Worm (Caenorhabditis elegans): ENCODE data around the gene hsp-43.
A peak's percentile ranks its signal among the peaks of the same experiment; 100 is the strongest.

hsp-43 gene

DNA sequence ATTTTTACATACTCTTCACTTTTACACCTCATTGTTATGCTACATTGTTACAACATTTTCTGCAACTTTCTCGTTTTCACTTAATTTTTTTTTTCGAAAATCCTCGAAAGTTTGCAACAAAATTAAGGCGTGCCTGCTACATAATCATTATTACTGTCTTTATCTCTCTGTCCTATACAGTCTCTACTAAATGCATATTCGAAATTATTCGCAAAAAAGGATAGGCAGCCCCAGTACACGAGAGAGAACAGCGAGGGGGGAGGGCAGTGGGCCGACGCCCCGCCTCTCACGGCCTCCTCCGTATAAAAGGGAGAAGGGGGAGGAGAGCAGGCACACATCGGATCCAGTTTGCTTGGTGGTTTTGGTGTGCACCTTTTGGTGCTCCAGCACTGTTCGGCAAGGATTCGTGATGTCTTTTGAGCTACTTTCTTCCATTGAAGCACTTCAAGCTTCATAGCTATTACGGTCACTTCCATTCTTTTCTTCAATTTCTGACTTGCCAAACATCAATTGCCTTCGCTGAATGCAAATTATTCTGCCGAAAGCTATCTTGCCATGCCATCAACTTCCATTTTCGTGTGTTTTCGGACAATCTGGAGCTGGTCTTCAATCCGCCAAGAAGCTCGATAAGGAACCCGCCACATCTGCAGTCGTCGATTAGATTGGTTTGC, 16.7 kb upstream of the hsp-43 start:
- peak; percentile 54 for TF ChIP-seq C34F6.9 (tag; optimal IDR thresholded peaks at IDR 0.05)
- peak; percentile 5 for TF ChIP-seq nhr-6 (tag; optimal IDR thresholded peaks at IDR 0.05)
- peak; percentile 20 for TF ChIP-seq nhr-21 (tag; optimal IDR thresholded peaks at IDR 0.05)
- TF ChIP-seq gmeb-1 (tag; optimal IDR thresholded peaks at IDR 0.05), result peak; percentile 21
- no peak for TF ChIP-seq nhr-237 (tag; optimal IDR thresholded peaks at IDR 0.05)
- no peak for TF ChIP-seq ceh-82 (tag; optimal IDR thresholded peaks at IDR 0.05)
- no peak for TF ChIP-seq ceh-16 (tag; optimal IDR thresholded peaks at IDR 0.05)
- TF ChIP-seq lin-13 (GFP tag; optimal IDR thresholded peaks at IDR 0.05), result peak; percentile 49
- TF ChIP-seq sma-9 (GFP tag; optimal IDR thresholded peaks at IDR 0.05), result peak; percentile 64
- TF ChIP-seq sma-9 (tag; optimal IDR thresholded peaks at IDR 0.05), result no peak
- no peak for TF ChIP-seq blmp-1 (tag; optimal IDR thresholded peaks at IDR 0.05; ENCODE audit: insufficient read depth)
- TF ChIP-seq lin-11 (tag; optimal IDR thresholded peaks at IDR 0.05), result peak; percentile 30
- TF ChIP-seq egl-27 (tag; optimal IDR thresholded peaks at IDR 0.05), result no peak
- TF ChIP-seq nhr-129 (tag; optimal IDR thresholded peaks at IDR 0.05), result peak; percentile 37
- peak; percentile 34 for TF ChIP-seq sma-3 (GFP tag; optimal IDR thresholded peaks at IDR 0.05)
- TF ChIP-seq fos-1 (tag; optimal IDR thresholded peaks at IDR 0.05), result peak; percentile 53
- peak; percentile 98 for TF ChIP-seq ama-1 (optimal IDR thresholded peaks at IDR 0.05)
- peak in 1 of 2 experiments; percentile 7 for TF ChIP-seq lsy-2 (tag; optimal IDR thresholded peaks at IDR 0.05)
- peak in 1 of 2 experiments; percentile 44 for TF ChIP-seq mdl-1 (tag; optimal IDR thresholded peaks at IDR 0.05)
- peak; percentile 58 for TF ChIP-seq F13H6.1 (tag; optimal IDR thresholded peaks at IDR 0.05)

DNA sequence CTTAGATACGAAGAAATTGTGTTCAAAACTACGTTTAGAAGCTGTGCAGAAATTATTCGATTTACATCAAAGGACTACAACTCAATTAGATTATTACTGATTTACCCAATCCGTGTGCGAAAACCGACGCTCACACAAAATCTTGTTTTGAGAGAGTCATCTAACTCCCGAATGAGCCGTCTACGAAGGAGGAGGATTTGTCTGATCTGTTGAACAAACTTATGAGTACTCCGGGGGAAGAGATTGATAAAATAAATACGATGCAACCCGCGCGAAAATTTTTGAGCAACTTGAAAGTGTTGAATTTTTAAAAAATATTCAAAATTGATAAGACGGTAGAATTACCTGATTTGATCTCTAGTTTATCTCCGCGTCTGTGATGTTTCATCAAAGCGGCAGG, 16.0 kb upstream of the hsp-43 start:
- TF ChIP-seq nhr-21 (tag; optimal IDR thresholded peaks at IDR 0.05) (peak; percentile 26), mdl-1 (tag; optimal IDR thresholded peaks at IDR 0.05) (no peak), sma-9 (GFP tag; optimal IDR thresholded peaks at IDR 0.05) (peak; percentile 1), sma-9 (tag; optimal IDR thresholded peaks at IDR 0.05) (no peak)

DNA sequence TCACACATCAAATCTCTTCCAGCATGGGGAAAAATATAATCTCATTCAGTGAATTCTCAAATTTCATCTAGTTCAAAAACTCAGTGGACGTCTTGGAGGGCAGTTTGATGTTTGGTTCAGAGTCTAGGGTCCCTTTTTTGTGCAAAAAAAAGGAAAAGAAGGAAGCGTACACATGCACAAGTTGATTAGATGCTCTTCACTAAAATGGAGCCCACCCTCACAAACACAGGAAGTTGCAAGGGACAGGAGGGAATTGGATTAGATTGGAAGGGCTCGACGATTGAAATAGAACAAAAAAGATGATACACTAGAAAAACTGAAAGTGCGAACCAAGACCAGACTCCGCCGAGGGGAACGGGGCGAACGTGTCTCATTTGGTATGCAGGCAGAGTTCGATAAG, 15.5 kb upstream of the hsp-43 start:
- TF ChIP-seq sma-3 (GFP tag; optimal IDR thresholded peaks at IDR 0.05) (no peak), sma-9 (GFP tag; optimal IDR thresholded peaks at IDR 0.05) (peak; percentile 62), sma-9 (tag; optimal IDR thresholded peaks at IDR 0.05) (no peak), lsy-2 (tag; optimal IDR thresholded peaks at IDR 0.05) (peak in 1 of 2 experiments; percentile 4), Y55F3AM.14 (GFP tag; optimal IDR thresholded peaks at IDR 0.05) (no peak), sem-4 (tag; optimal IDR thresholded peaks at IDR 0.05) (peak; percentile 30), zag-1 (tag; optimal IDR thresholded peaks at IDR 0.05) (peak; percentile 57)

DNA sequence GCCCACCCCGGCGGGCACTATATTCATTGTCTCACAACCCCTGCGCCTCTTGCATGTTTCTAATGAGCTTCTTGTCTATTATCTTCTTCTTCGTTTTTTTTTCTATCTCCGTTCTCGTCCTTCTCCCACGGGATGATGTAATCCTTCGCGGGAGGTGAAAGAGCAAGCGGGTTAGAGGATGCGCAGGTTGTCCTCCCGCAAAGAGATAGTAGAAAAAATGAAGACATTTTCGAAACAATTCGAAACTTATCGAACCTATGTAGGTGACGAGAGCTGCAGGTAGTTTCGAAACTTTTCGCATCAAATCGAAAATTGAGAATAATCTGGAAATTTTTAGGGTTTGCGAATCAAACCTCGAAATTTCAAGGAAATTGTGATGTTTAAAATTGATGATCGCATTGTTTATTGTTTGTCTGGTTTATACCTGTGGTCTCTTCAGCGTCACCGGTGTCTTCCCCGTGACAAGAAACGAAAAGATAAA, 15.0 kb upstream of the hsp-43 start:
- TF ChIP-seq nhr-129 (tag; optimal IDR thresholded peaks at IDR 0.05) (peak; percentile 98), ceh-16 (tag; optimal IDR thresholded peaks at IDR 0.05) (no peak), lsy-2 (tag; optimal IDR thresholded peaks at IDR 0.05) (peak in 1 of 2 experiments; percentile 32), ceh-82 (tag; optimal IDR thresholded peaks at IDR 0.05) (no peak), mbf-1 (tag; optimal IDR thresholded peaks at IDR 0.05) (no peak), sem-4 (tag; optimal IDR thresholded peaks at IDR 0.05) (peak; percentile 75), ZK546.5 (tag; optimal IDR thresholded peaks at IDR 0.05) (no peak), nhr-77 (tag; optimal IDR thresholded peaks at IDR 0.05) (no peak), Y55F3AM.14 (GFP tag; optimal IDR thresholded peaks at IDR 0.05) (no peak), nhr-11 (tag; optimal IDR thresholded peaks at IDR 0.05) (no peak), lin-39 (tag; optimal IDR thresholded peaks at IDR 0.05) (no peak), fos-1 (tag; optimal IDR thresholded peaks at IDR 0.05) (peak; percentile 90), mdl-1 (tag; optimal IDR thresholded peaks at IDR 0.05) (peak; percentile 9 to 28), gmeb-1 (tag; optimal IDR thresholded peaks at IDR 0.05) (peak; percentile 6), lin-11 (tag; optimal IDR thresholded peaks at IDR 0.05) (no peak), alr-1 (tag; optimal IDR thresholded peaks at IDR 0.05) (no peak), ztf-11 (tag; optimal IDR thresholded peaks at IDR 0.05) (no peak), aly-2 (tag; optimal IDR thresholded peaks at IDR 0.05) (no peak), R02D3.7 (tag; optimal IDR thresholded peaks at IDR 0.05) (no peak), snpc-4 (tag; optimal IDR thresholded peaks at IDR 0.05) (no peak), peb-1 (tag; optimal IDR thresholded peaks at IDR 0.05) (no peak), mab-5 (tag; optimal IDR thresholded peaks at IDR 0.05) (no peak), unc-39 (tag; optimal IDR thresholded peaks at IDR 0.05) (no peak), unc-55 (GFP tag; optimal IDR thresholded peaks at IDR 0.05) (peak; percentile 17), sma-9 (GFP tag; optimal IDR thresholded peaks at IDR 0.05) (peak; percentile 87), sma-9 (tag; optimal IDR thresholded peaks at IDR 0.05) (no peak), ztf-4 (tag; optimal IDR thresholded peaks at IDR 0.05) (no peak), crh-2 (tag; optimal IDR thresholded peaks at IDR 0.05) (peak; percentile 42), ztf-1 (GFP tag; conservative IDR thresholded peaks at IDR 0.05) (no peak), elt-1 (tag; optimal IDR thresholded peaks at IDR 0.05) (no peak), nhr-237 (tag; optimal IDR thresholded peaks at IDR 0.05) (no peak), unc-62 (GFP tag; optimal IDR thresholded peaks at IDR 0.05) (no peak), C34F6.9 (tag; optimal IDR thresholded peaks at IDR 0.05) (peak; percentile 86), egl-27 (tag; optimal IDR thresholded peaks at IDR 0.05) (peak; percentile 49), ama-1 (optimal IDR thresholded peaks at IDR 0.05) (peak; percentile 11), F13H6.1 (tag; optimal IDR thresholded peaks at IDR 0.05) (peak; percentile 74), sma-3 (GFP tag; optimal IDR thresholded peaks at IDR 0.05) (peak; percentile 70), nhr-23 (tag; optimal IDR thresholded peaks at IDR 0.05) (no peak), nhr-6 (tag; optimal IDR thresholded peaks at IDR 0.05) (no peak)

Data from whole organism, L2 larva.